Worm (Caenorhabditis elegans) whole organism, L3 larva: ENCODE results near the gene dnj-5.

Source experiments
- ceh-82 ChIP-seq: fragments of 150-350 bp; optimal IDR thresholded peaks from 2 replicates; lab custom pipeline; 2014; ENCODE audit warnings: missing biosample characterization, missing genetic modification characterization
- elt-3 ChIP-seq, 3 experiments: fragments of 150-350 bp in 1 of 3; sonication (generic microtip) in 2 of 3; optimal IDR thresholded peaks; 2 replicates in 2 of 3; 4 replicates in 1 of 3; lab custom pipeline; 2014 to 2017; ENCODE audit warnings: missing biosample characterization in 3 of 3, missing genetic modification characterization in 3 of 3
- lin-15B ChIP-seq: fragments of 150-350 bp; optimal IDR thresholded peaks from 2 replicates; lab custom pipeline; 2014; ENCODE audit warnings: missing biosample characterization, missing genetic modification characterization
- mdl-1 ChIP-seq: fragments of 150-350 bp; optimal IDR thresholded peaks from 2 replicates; lab custom pipeline; 2014; ENCODE audit warnings: missing biosample characterization, missing genetic modification characterization
- nhr-76 ChIP-seq: fragments of 150-350 bp; sonication (generic microtip); optimal IDR thresholded peaks from 5 replicates; lab custom pipeline; 2014; ENCODE audit warnings: missing biosample characterization, missing genetic modification characterization
- pha-4 ChIP-seq: fragments of 150-350 bp; optimal IDR thresholded peaks from 2 replicates; lab custom pipeline; 2014; ENCODE audit warnings: missing biosample characterization, missing genetic modification reagents, missing genetic modification characterization
- skn-1 ChIP-seq: fragments of 150-350 bp; optimal IDR thresholded peaks from 2 replicates; lab custom pipeline; 2014; ENCODE audit warnings: missing biosample characterization, missing genetic modification characterization

DNA sequence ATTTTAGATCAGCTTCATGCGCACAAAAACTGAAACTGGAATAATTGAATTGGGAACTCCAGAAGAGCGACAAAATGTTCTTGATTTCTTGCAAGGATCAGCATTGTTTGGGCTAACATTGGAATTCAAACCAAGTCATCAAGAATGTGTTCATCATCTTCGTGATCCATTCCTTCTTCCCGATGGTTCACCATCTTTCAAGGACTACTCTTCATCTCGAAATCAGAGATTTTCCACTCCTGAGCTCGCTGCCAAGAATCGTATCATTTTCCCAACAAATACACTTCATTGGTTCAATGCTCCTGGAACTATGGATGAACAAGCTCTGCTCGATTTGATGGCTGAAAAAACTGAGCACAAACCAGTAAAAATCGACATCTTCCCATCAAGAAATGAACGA is 42.6 kb upstream of the dnj-5 start:
- TF ChIP-seq mdl-1 (tag; lab: Kevin White, UChicago) (no peak), elt-3 (tag; optimal IDR thresholded peaks at IDR 0.05; lab: Kevin White, UChicago) (no peak), skn-1 (tag; lab: Kevin White, UChicago) (no peak), nhr-76 (tag; lab: Kevin White, UChicago) (no peak), lin-15B (no peak), pha-4 (tag; lab: Kevin White, UChicago) (no peak), ceh-82 (tag; lab: Kevin White, UChicago) (no peak)
